Fruit fly (Drosophila melanogaster) whole organism, embryonic: ENCODE data around the gene Aasdh.

Experiments used
- CG15479 ChIP-seq: fragments of 200-800 bp; sonication (Bioruptor generic); optimal IDR thresholded peaks from 3 replicates; lab custom pipeline; 2019; ENCODE audit warnings: missing biosample characterization, mild to moderate bottlenecking, missing genetic modification characterization, moderate library complexity
- CG33213 ChIP-seq: fragments of 200-800 bp; sonication (Bioruptor generic); optimal IDR thresholded peaks from 3 replicates; lab custom pipeline; 2016; ENCODE audit warnings: missing biosample characterization, missing genetic modification characterization
- CG34422 ChIP-seq: fragments of 200-800 bp; sonication (Bioruptor generic); IDR thresholded peaks from 3 replicates; pipeline ENCODE4 v1.3.6; 2022; ENCODE audit warnings: missing biosample characterization, missing genetic modification characterization
- shn ChIP-seq: fragments of 200-800 bp; sonication (Bioruptor generic); optimal IDR thresholded peaks from 3 replicates; lab custom pipeline; 2016; ENCODE audit warnings: missing biosample characterization, missing genetic modification characterization
- twi ChIP-seq: fragments of 200-800 bp; optimal IDR thresholded peaks from 2 replicates; lab custom pipeline; 2019; ENCODE audit warnings: missing biosample characterization, mild to moderate bottlenecking, missing genetic modification characterization, moderate library complexity

DNA sequence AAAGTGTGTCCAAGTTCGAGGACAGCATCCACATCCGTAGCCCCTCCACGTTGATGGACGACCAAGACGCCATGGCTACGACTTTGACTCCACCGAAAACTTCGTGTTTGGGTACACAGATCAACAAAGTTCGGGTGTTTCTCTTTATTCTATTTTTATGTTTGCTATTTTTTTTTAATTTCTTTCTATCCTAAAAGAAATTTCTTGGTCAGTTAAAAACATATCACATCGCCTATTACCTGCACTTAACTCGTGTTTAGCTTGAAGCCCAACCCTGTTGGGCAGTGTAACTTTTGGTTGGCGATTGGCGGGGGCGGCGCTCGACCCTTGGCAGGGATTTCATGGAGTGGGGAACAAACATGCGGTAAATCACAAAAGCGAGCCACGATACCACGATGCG, 24.1 kb upstream of the Aasdh start:
- TF ChIP-seq twi (tag; lab: Kevin White, UChicago), result no peak
- TF ChIP-seq CG34422 (GFP tag; lab: Robert Waterston, UW), result peak; percentile 59; the same call in 2 of the 3 replicates
- TF ChIP-seq CG33213 (GFP tag; lab: Kevin White, UChicago), result peak; percentile 13
- TF ChIP-seq shn (GFP tag; lab: Kevin White, UChicago), result no peak
- no peak for TF ChIP-seq CG15479 (GFP tag; lab: Kevin White, UChicago)
